Worm (Caenorhabditis elegans) whole organism, late embryonic: Measurements from ENCODE around the gene toca-2.

ENCODE experiments used
- K02D7.2 ChIP-seq: sonication (generic microtip); optimal IDR thresholded peaks from 2 replicates; lab custom pipeline; 2017; ENCODE audit warnings: mild to moderate bottlenecking, missing genetic modification characterization, missing compliant biosample characterization
- T23F11.4 ChIP-seq: fragments of 200-800 bp; sonication (Bioruptor generic); optimal IDR thresholded peaks from 2 replicates; lab custom pipeline; 2018; ENCODE audit warnings: mild to moderate bottlenecking, missing genetic modification characterization, missing compliant biosample characterization
- ahr-1 ChIP-seq: sonication (generic microtip); optimal IDR thresholded peaks from 2 replicates; lab custom pipeline; 2016; ENCODE audit warnings: missing genetic modification characterization, missing compliant biosample characterization
- ama-1 ChIP-seq: fragments of 150-350 bp; optimal IDR thresholded peaks from 2 replicates; lab custom pipeline; 2014
- ceh-14 ChIP-seq: sonication (generic microtip); optimal IDR thresholded peaks from 2 replicates; lab custom pipeline; 2016; ENCODE audit warnings: missing genotype, missing genetic modification characterization, missing compliant biosample characterization
- ceh-2 ChIP-seq: sonication (generic microtip); optimal IDR thresholded peaks from 2 replicates; lab custom pipeline; 2016; ENCODE audit warnings: missing genotype, missing genetic modification characterization, missing compliant biosample characterization
- ceh-22 ChIP-seq: sonication (generic microtip); optimal IDR thresholded peaks from 2 replicates; lab custom pipeline; 2017; ENCODE audit warnings: missing biosample characterization, missing genetic modification characterization
- ceh-24 ChIP-seq: sonication (generic microtip); optimal IDR thresholded peaks from 2 replicates; lab custom pipeline; 2016; ENCODE audit warnings: mild to moderate bottlenecking, missing genetic modification characterization, missing compliant biosample characterization
- ceh-31 ChIP-seq: sonication (generic microtip); optimal IDR thresholded peaks from 2 replicates; lab custom pipeline; 2016; ENCODE audit warnings: missing genetic modification characterization, missing compliant biosample characterization
- ceh-34 ChIP-seq: sonication (generic microtip); optimal IDR thresholded peaks from 2 replicates; lab custom pipeline; 2016; ENCODE audit warnings: mild to moderate bottlenecking, missing genetic modification characterization, missing compliant biosample characterization
- ceh-45 ChIP-seq: fragments of 200-800 bp; sonication (Bioruptor generic); IDR thresholded peaks from 2 replicates; pipeline ENCODE4 v1.3.6; 2022; ENCODE audit warnings: missing genetic modification reagents, missing genetic modification characterization, missing compliant biosample characterization
- ceh-9 ChIP-seq: sonication (generic microtip); optimal IDR thresholded peaks from 2 replicates; lab custom pipeline; 2016; ENCODE audit warnings: mild to moderate bottlenecking, missing genetic modification characterization, inconsistent platforms, missing compliant biosample characterization
- che-1 ChIP-seq: sonication (generic microtip); optimal IDR thresholded peaks from 2 replicates; lab custom pipeline; 2016; ENCODE audit warnings: mild to moderate bottlenecking, missing genetic modification characterization, missing compliant biosample characterization
- dve-1 ChIP-seq: sonication (generic microtip); optimal IDR thresholded peaks from 2 replicates; lab custom pipeline; 2017; ENCODE audit warnings: antibody characterized with exemption, mild to moderate bottlenecking, missing genetic modification characterization, missing compliant biosample characterization
- eyg-1 ChIP-seq: sonication (generic microtip); optimal IDR thresholded peaks from 2 replicates; lab custom pipeline; 2016; ENCODE audit warnings: missing genotype, missing genetic modification characterization, missing compliant biosample characterization
- fax-1 ChIP-seq: sonication (generic microtip); optimal IDR thresholded peaks from 2 replicates; lab custom pipeline; 2016; ENCODE audit warnings: missing genotype, missing genetic modification characterization, missing compliant biosample characterization
- fkh-10 ChIP-seq: fragments of 150-350 bp; optimal IDR thresholded peaks from 2 replicates; lab custom pipeline; 2014; ENCODE audit warnings: missing biosample characterization, missing genetic modification reagents, missing genetic modification characterization
- hlh-13 ChIP-seq: fragments of 200-800 bp; sonication (Bioruptor generic); optimal IDR thresholded peaks from 2 replicates; lab custom pipeline; 2018; ENCODE audit warnings: mild to moderate bottlenecking, missing genetic modification characterization, missing compliant biosample characterization
- hlh-15 ChIP-seq: sonication (generic microtip); optimal IDR thresholded peaks from 2 replicates; lab custom pipeline; 2016; ENCODE audit warnings: missing genetic modification characterization, missing compliant biosample characterization
- hlh-30 ChIP-seq: sonication (generic microtip); optimal IDR thresholded peaks from 2 replicates; lab custom pipeline; 2017; ENCODE audit warnings: antibody characterized with exemption, missing genetic modification characterization, missing compliant biosample characterization; ENCODE audit not compliant: insufficient read depth
- hlh-6 ChIP-seq: sonication (generic microtip); optimal IDR thresholded peaks from 2 replicates; lab custom pipeline; 2016; ENCODE audit warnings: missing genotype, missing genetic modification characterization, missing compliant biosample characterization
- hlh-8 ChIP-seq: sonication (generic microtip); optimal IDR thresholded peaks from 2 replicates; lab custom pipeline; 2016; ENCODE audit warnings: missing genotype, missing genetic modification characterization, missing compliant biosample characterization
- nfya-1 ChIP-seq: sonication (generic microtip); optimal IDR thresholded peaks from 2 replicates; lab custom pipeline; 2017; ENCODE audit warnings: missing genetic modification characterization, mild to moderate bottlenecking, missing compliant biosample characterization, antibody characterized with exemption, moderate library complexity
- nhr-11 ChIP-seq: fragments of 150-350 bp; optimal IDR thresholded peaks from 2 replicates; lab custom pipeline; 2014; ENCODE audit warnings: missing biosample characterization, missing genetic modification characterization
- npax-4 ChIP-seq: sonication (generic microtip); optimal IDR thresholded peaks from 2 replicates; lab custom pipeline; 2016; ENCODE audit warnings: missing genetic modification characterization, missing compliant biosample characterization
- odd-2 ChIP-seq: sonication (generic microtip); optimal IDR thresholded peaks from 2 replicates; lab custom pipeline; 2017; ENCODE audit warnings: antibody characterized with exemption, mild to moderate bottlenecking, missing genetic modification characterization, missing compliant biosample characterization
- pax-1 ChIP-seq: fragments of 150-350 bp; optimal IDR thresholded peaks from 2 replicates; lab custom pipeline; 2014; ENCODE audit warnings: missing biosample characterization, missing genetic modification characterization
- pros-1 ChIP-seq: fragments of 150-350 bp; optimal IDR thresholded peaks from 2 replicates; lab custom pipeline; 2014; ENCODE audit warnings: missing biosample characterization, missing genetic modification reagents, missing genetic modification characterization
- rnt-1 ChIP-seq: sonication (generic microtip); optimal IDR thresholded peaks from 2 replicates; lab custom pipeline; 2016; ENCODE audit warnings: missing genetic modification characterization, missing compliant biosample characterization
- sdc-2 ChIP-seq: sonication (generic microtip); optimal IDR thresholded peaks from 2 replicates; lab custom pipeline; 2016; ENCODE audit warnings: missing genotype, missing genetic modification characterization, missing compliant biosample characterization
- ttx-3 ChIP-seq: sonication (generic microtip); optimal IDR thresholded peaks from 2 replicates; lab custom pipeline; 2016; ENCODE audit warnings: missing genetic modification reagents, missing genetic modification characterization, missing compliant biosample characterization
- unc-3 ChIP-seq, 2 experiments: fragments of 200-800 bp in 1 of 2; sonication (Bioruptor generic) in 1 of 2; sonication (generic microtip) in 1 of 2; conservative IDR thresholded peaks in 1 of 2; optimal IDR thresholded peaks in 1 of 2; 2 replicates each; pipeline versions ENCODE4 v1.3.6 to Lab custom; 2016 to 2022; ENCODE audit warnings: missing compliant biosample characterization in 2 of 2, missing genetic modification characterization in 2 of 2, missing genetic modification reagents in 1 of 2
- unc-42 ChIP-seq: sonication (generic microtip); optimal IDR thresholded peaks from 2 replicates; lab custom pipeline; 2016; ENCODE audit warnings: missing genotype, missing genetic modification characterization, missing compliant biosample characterization

toca-2 gene

ce11 chrIII:13770017-13770416 lies 14.3 kb downstream of the toca-2 start:
- TF ChIP-seq ama-1 (lab: Kevin White, UChicago) (no peak), eyg-1 (tag; lab: Kevin White, UChicago) (no peak), ttx-3 (tag; lab: Kevin White, UChicago) (no peak), fkh-10 (GFP tag; lab: Kevin White, UChicago) (no peak), rnt-1 (tag; lab: Kevin White, UChicago) (no peak), ceh-14 (tag; lab: Kevin White, UChicago) (no peak), T23F11.4 (GFP tag; lab: Kevin White, UChicago) (no peak), hlh-15 (tag; lab: Kevin White, UChicago) (no peak), ceh-22 (tag; lab: Kevin White, UChicago) (no peak), fax-1 (no peak), odd-2 (tag; lab: Kevin White, UChicago) (no peak)

ce11 chrIII:13771145-13771544 lies 15.4 kb downstream of the toca-2 start, which contains the start of the genes cyk-4 and pdr-1:
Gene cyk-4 (minus strand): TSS chrIII:13771224.
Gene pdr-1 (plus strand): TSS chrIII:13771513.
- TF ChIP-seq ahr-1 (tag; lab: Kevin White, UChicago) (no peak), hlh-30 (tag; lab: Kevin White, UChicago) (peak; percentile 44), ceh-24 (no peak), rnt-1 (tag; lab: Kevin White, UChicago) (no peak), ceh-22 (tag; lab: Kevin White, UChicago) (no peak), nfya-1 (tag; lab: Kevin White, UChicago) (peak; percentile 57), hlh-8 (tag; lab: Kevin White, UChicago) (no peak), odd-2 (tag; lab: Kevin White, UChicago) (no peak), unc-42 (tag; lab: Kevin White, UChicago) (peak; percentile 25), npax-4 (tag; lab: Kevin White, UChicago) (no peak), hlh-6 (tag; lab: Kevin White, UChicago) (no peak), ceh-34 (tag; lab: Kevin White, UChicago) (peak; percentile 7), ceh-31 (tag; lab: Kevin White, UChicago) (peak; percentile 12), K02D7.2 (tag; lab: Kevin White, UChicago) (no peak)

DNA sequence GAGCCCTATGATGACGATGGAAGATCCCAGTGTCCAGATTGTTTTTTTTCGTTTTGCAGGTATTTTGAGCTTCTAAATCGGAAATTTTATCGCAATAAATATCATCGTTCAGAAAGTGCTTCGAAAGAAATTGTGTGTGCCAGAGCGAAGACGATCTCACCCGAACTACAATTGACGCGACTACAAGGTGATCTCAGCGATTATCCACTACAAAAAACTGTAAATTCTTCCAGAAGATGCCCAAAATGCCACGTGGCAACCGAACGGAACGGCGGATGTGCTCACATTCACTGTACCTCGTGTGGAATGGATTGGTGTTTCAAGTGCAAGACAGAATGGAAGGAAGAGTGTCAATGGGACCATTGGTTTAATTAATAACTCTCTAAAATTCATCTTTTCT lies 17.2 kb downstream of the toca-2 start, which contains the start of gene mdt-29:
Gene mdt-29 (plus strand): TSS at position 301 of the 400 bp plus-strand sequence.
- TF ChIP-seq ceh-2 (tag; lab: Kevin White, UChicago) (no peak), che-1 (tag; lab: Kevin White, UChicago) (no peak), ama-1 (lab: Kevin White, UChicago) (no peak), pax-1 (no peak), ceh-45 (GFP tag; lab: Robert Waterston, UW) (no peak), nfya-1 (tag; lab: Kevin White, UChicago) (no peak), ceh-9 (tag; lab: Kevin White, UChicago) (no peak), sdc-2 (no peak), unc-42 (tag; lab: Kevin White, UChicago) (no peak), unc-3 (GFP tag; conservative IDR thresholded peaks at IDR 0.05; lab: Robert Waterston, UW) (no peak), unc-3 (tag; optimal IDR thresholded peaks at IDR 0.05; lab: Kevin White, UChicago) (no peak)
- TF ChIP-seq, all 69 proteins: peak for 0

DNA sequence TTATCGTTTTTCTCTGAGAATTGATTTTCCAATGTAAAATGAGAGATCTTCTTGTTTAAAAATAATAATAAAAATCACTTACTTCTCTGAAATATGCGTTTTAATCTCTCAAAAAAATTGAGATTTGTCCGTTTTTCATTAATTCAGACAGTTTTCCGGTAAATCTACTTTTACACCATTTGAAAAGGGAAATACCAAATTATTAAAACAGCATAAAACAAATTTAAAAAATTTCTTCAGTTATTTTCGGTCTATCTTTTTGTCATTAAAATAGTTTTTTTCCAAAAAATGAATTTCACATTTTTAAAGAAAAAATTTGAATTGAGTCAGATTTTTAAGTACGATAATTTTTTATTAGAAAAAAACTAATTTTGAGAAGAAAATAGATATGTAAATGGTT lies 23.1 kb downstream of the toca-2 start:
- TF ChIP-seq pros-1, result no peak
- peak; percentile 76 for TF ChIP-seq nhr-11 (tag; lab: Kevin White, UChicago)
- no peak for TF ChIP-seq hlh-6 (tag; lab: Kevin White, UChicago)
- peak; percentile 53 for TF ChIP-seq pax-1
- TF ChIP-seq K02D7.2 (tag; lab: Kevin White, UChicago), result no peak
- no peak for TF ChIP-seq nfya-1 (tag; lab: Kevin White, UChicago)
- no peak for TF ChIP-seq unc-42 (tag; lab: Kevin White, UChicago)
- TF ChIP-seq dve-1, result no peak
- no peak for TF ChIP-seq hlh-13
- peak; percentile 35 for TF ChIP-seq odd-2 (tag; lab: Kevin White, UChicago)
